Worm (Caenorhabditis elegans) whole organism, early embryonic: ENCODE measurements around the gene Y23B4A.1.

Experiments
- aly-1 ChIP-seq: sonication (generic microtip); optimal IDR thresholded peaks from 2 replicates; lab custom pipeline; 2016; ENCODE audit warnings: missing genetic modification characterization, missing compliant biosample characterization
- ceh-13 ChIP-seq: fragments of 200-800 bp; sonication (Bioruptor generic); optimal IDR thresholded peaks from 2 replicates; lab custom pipeline; 2018; ENCODE audit warnings: mild to moderate bottlenecking, missing genetic modification characterization, missing compliant biosample characterization
- flt-1 ChIP-seq: fragments of 200-800 bp; sonication (Bioruptor generic); IDR thresholded peaks from 2 replicates; pipeline ENCODE4 v1.3.6; 2022; ENCODE audit warnings: missing genetic modification characterization, missing compliant biosample characterization
- scrt-1 ChIP-seq: fragments of 200-800 bp; sonication (Bioruptor generic); IDR thresholded peaks from 2 replicates; pipeline ENCODE4 v1.3.6; 2022; ENCODE audit warnings: missing genetic modification characterization, missing compliant biosample characterization
- tra-4 ChIP-seq: sonication (generic microtip); optimal IDR thresholded peaks from 2 replicates; lab custom pipeline; 2017; ENCODE audit warnings: missing genetic modification characterization, missing compliant biosample characterization

- TF ChIP-seq aly-1 (tag; lab: Kevin White, UChicago) (no peak), tra-4 (tag; lab: Kevin White, UChicago) (no peak), scrt-1 (GFP tag; lab: Robert Waterston, UW) (no peak), ceh-13 (GFP tag; lab: Kevin White, UChicago) (no peak), flt-1 (GFP tag; lab: Robert Waterston, UW) (no peak)
Observed at ce11 chrX:5935473-5935872, 18.3 kb upstream of the Y23B4A.1 start, which contains the start of gene C46F4.3.
